Worm (Caenorhabditis elegans) whole organism, L4 larva: Measurements from ENCODE around the gene ZC190.10.

Experiments
- F37D6.2 ChIP-seq: sonication (generic microtip); optimal IDR thresholded peaks from 2 replicates; lab custom pipeline; 2016; ENCODE audit warnings: mild to moderate bottlenecking, missing genetic modification characterization, missing compliant biosample characterization
- F49E8.2 ChIP-seq: sonication (generic microtip); optimal IDR thresholded peaks from 2 replicates; lab custom pipeline; 2016; ENCODE audit warnings: missing compliant biosample characterization, mild to moderate bottlenecking, missing genetic modification characterization, borderline replicate concordance
- R02D3.7 ChIP-seq: fragments of 150-350 bp; sonication (generic microtip); optimal IDR thresholded peaks from 3 replicates; lab custom pipeline; 2014; ENCODE audit warnings: missing biosample characterization, missing genetic modification characterization
- T20F7.1 ChIP-seq: fragments of 200-800 bp; sonication (Bioruptor generic); optimal IDR thresholded peaks from 2 replicates; lab custom pipeline; 2018; ENCODE audit warnings: mild to moderate bottlenecking, missing genetic modification characterization, missing compliant biosample characterization
- T26A8.4 ChIP-seq: fragments of 200-800 bp; sonication (Bioruptor generic); IDR thresholded peaks from 2 replicates; pipeline ENCODE4 v1.3.6; 2022; ENCODE audit warnings: missing genetic modification characterization, missing compliant biosample characterization
- Y75B8A.6 ChIP-seq: fragments of 200-800 bp; sonication (Bioruptor generic); IDR thresholded peaks from 2 replicates; pipeline ENCODE4 v1.3.6; 2022; ENCODE audit warnings: missing genetic modification reagents, missing genetic modification characterization, missing compliant biosample characterization
- ZK337.2 ChIP-seq: fragments of 200-800 bp; sonication (Bioruptor generic); IDR thresholded peaks from 2 replicates; pipeline ENCODE4 v1.3.6; 2022; ENCODE audit warnings: missing genetic modification reagents, missing genetic modification characterization, missing compliant biosample characterization
- ZK546.5 ChIP-seq, 2 experiments: sonication (generic microtip); optimal IDR thresholded peaks; 2 replicates each; lab custom pipeline; 2017; ENCODE audit warnings: missing biosample characterization in 2 of 2, missing genetic modification characterization in 2 of 2
- aha-1 ChIP-seq: fragments of 150-350 bp; peaks from one replicate; lab custom pipeline; 2014; ENCODE audit warnings: missing biosample characterization, missing genetic modification characterization
- ama-1 ChIP-seq: fragments of 150-350 bp; optimal IDR thresholded peaks from 2 replicates; lab custom pipeline; 2014; ENCODE audit warnings: inconsistent platforms, mixed read lengths
- ceh-20 ChIP-seq: fragments of 200-800 bp; sonication (Bioruptor generic); IDR thresholded peaks from 2 replicates; pipeline ENCODE4 v1.3.6; 2022; ENCODE audit warnings: missing genetic modification reagents, missing genetic modification characterization, missing compliant biosample characterization
- ceh-44 ChIP-seq: fragments of 200-800 bp; sonication (Bioruptor generic); IDR thresholded peaks from 2 replicates; pipeline ENCODE4 v1.3.6; 2022; ENCODE audit warnings: missing genetic modification reagents, missing genetic modification characterization, missing compliant biosample characterization
- ceh-62 ChIP-seq: sonication (generic microtip); optimal IDR thresholded peaks from 2 replicates; lab custom pipeline; 2017; ENCODE audit warnings: missing biosample characterization, missing genetic modification characterization
- ceh-82 ChIP-seq: sonication (generic microtip); optimal IDR thresholded peaks from 2 replicates; lab custom pipeline; 2017; ENCODE audit warnings: missing biosample characterization, missing genetic modification characterization
- daf-12 ChIP-seq: fragments of 150-350 bp; optimal IDR thresholded peaks from 2 replicates; lab custom pipeline; 2014; ENCODE audit warnings: missing biosample characterization, missing genetic modification reagents, missing genetic modification characterization
- dmd-6 ChIP-seq: fragments of 200-800 bp; sonication (Bioruptor generic); IDR thresholded peaks from 2 replicates; pipeline ENCODE4 v1.3.6; 2022; ENCODE audit warnings: missing genetic modification reagents, missing genetic modification characterization, missing compliant biosample characterization
- dpl-1 ChIP-seq: fragments of 150-350 bp; optimal IDR thresholded peaks from 2 replicates; lab custom pipeline; 2014; ENCODE audit warnings: missing biosample characterization, missing genetic modification reagents, missing genetic modification characterization
- duxl-1 ChIP-seq: sonication (generic microtip); optimal IDR thresholded peaks from 2 replicates; lab custom pipeline; 2016; ENCODE audit warnings: mild to moderate bottlenecking, missing genetic modification characterization, moderate library complexity, missing compliant biosample characterization; ENCODE audit not compliant: poor library complexity
- dve-1 ChIP-seq: sonication (generic microtip); optimal IDR thresholded peaks from 2 replicates; lab custom pipeline; 2017; ENCODE audit warnings: antibody characterized with exemption, mild to moderate bottlenecking, missing genetic modification characterization, missing compliant biosample characterization; ENCODE audit not compliant: insufficient read depth
- egl-27 ChIP-seq: sonication (generic microtip); optimal IDR thresholded peaks from 3 replicates; lab custom pipeline; 2017; ENCODE audit warnings: missing biosample characterization, missing genetic modification reagents, missing genetic modification characterization
- fos-1 ChIP-seq: fragments of 150-350 bp; optimal IDR thresholded peaks from 2 replicates; lab custom pipeline; 2014; ENCODE audit warnings: missing biosample characterization, missing genetic modification characterization
- hmg-1.1 ChIP-seq: fragments of 200-800 bp; sonication (Bioruptor generic); IDR thresholded peaks from 2 replicates; pipeline ENCODE4 v1.3.6; 2022; ENCODE audit warnings: missing genetic modification reagents, missing genetic modification characterization, missing compliant biosample characterization
- jun-1 ChIP-seq: fragments of 150-350 bp; optimal IDR thresholded peaks from 2 replicates; lab custom pipeline; 2014; ENCODE audit warnings: missing biosample characterization, missing genetic modification reagents, missing genetic modification characterization
- lin-1 ChIP-seq: fragments of 200-800 bp; sonication (Bioruptor generic); IDR thresholded peaks from 2 replicates; pipeline ENCODE4 v1.3.6; 2022; ENCODE audit warnings: missing genetic modification reagents, missing genetic modification characterization, missing compliant biosample characterization
- lin-15B ChIP-seq: fragments of 150-350 bp; sonication (generic microtip); optimal IDR thresholded peaks from 3 replicates; lab custom pipeline; 2014; ENCODE audit warnings: missing biosample characterization, missing genetic modification characterization
- lin-29 ChIP-seq: fragments of 200-800 bp; sonication (Bioruptor generic); IDR thresholded peaks from 2 replicates; pipeline ENCODE4 v1.3.6; 2022; ENCODE audit warnings: missing genetic modification reagents, missing genetic modification characterization, missing compliant biosample characterization
- lsy-2 ChIP-seq, 2 experiments: fragments of 150-350 bp in 1 of 2; sonication (generic microtip) in 1 of 2; optimal IDR thresholded peaks; 2 replicates each; lab custom pipeline; 2014 to 2017; ENCODE audit warnings: missing biosample characterization in 2 of 2, missing genetic modification characterization in 2 of 2
- madf-9 ChIP-seq: fragments of 200-800 bp; sonication (Bioruptor generic); conservative IDR thresholded peaks from 2 replicates; pipeline ENCODE4 v1.3.6; 2022; ENCODE audit warnings: missing genetic modification reagents, missing genetic modification characterization, missing compliant biosample characterization
- mdl-1 ChIP-seq, 2 experiments: fragments of 150-350 bp in 1 of 2; sonication (generic microtip) in 1 of 2; optimal IDR thresholded peaks; 2 replicates each; lab custom pipeline; 2014 to 2017; ENCODE audit warnings: missing biosample characterization in 2 of 2, missing genetic modification characterization in 2 of 2
- mdt-29 ChIP-seq: fragments of 200-800 bp; sonication (Bioruptor generic); IDR thresholded peaks from 2 replicates; pipeline ENCODE4 v1.3.6; 2022; ENCODE audit warnings: missing genetic modification reagents, missing genetic modification characterization, missing compliant biosample characterization
- mep-1 ChIP-seq: fragments of 150-350 bp; sonication (generic microtip); optimal IDR thresholded peaks from 3 replicates; lab custom pipeline; 2014; ENCODE audit warnings: missing biosample characterization, missing genetic modification characterization
- mxl-2 ChIP-seq: fragments of 200-800 bp; sonication (Bioruptor generic); conservative IDR thresholded peaks from 2 replicates; pipeline ENCODE4 v1.3.6; 2022; ENCODE audit warnings: missing genetic modification reagents, missing genetic modification characterization, missing compliant biosample characterization
- mxl-3 ChIP-seq: fragments of 200-800 bp; sonication (Bioruptor generic); optimal IDR thresholded peaks from 2 replicates; lab custom pipeline; 2018; ENCODE audit warnings: mild to moderate bottlenecking, missing genetic modification characterization, missing compliant biosample characterization
- nhr-11 ChIP-seq: fragments of 150-350 bp; optimal IDR thresholded peaks from 2 replicates; lab custom pipeline; 2014; ENCODE audit warnings: missing biosample characterization, missing genetic modification characterization
- nhr-111 ChIP-seq: fragments of 200-800 bp; sonication (Bioruptor generic); optimal IDR thresholded peaks from 2 replicates; lab custom pipeline; 2018; ENCODE audit warnings: mild to moderate bottlenecking, missing genetic modification characterization, missing compliant biosample characterization
- nhr-237 ChIP-seq: sonication (generic microtip); optimal IDR thresholded peaks from 2 replicates; lab custom pipeline; 2017; ENCODE audit warnings: missing biosample characterization, missing genetic modification characterization
- nhr-28 ChIP-seq: fragments of 150-350 bp; optimal IDR thresholded peaks from 2 replicates; lab custom pipeline; 2014; ENCODE audit warnings: missing biosample characterization, missing genetic modification characterization
- nhr-48 ChIP-seq: sonication (generic microtip); optimal IDR thresholded peaks from 2 replicates; lab custom pipeline; 2016; ENCODE audit warnings: mild to moderate bottlenecking, missing genetic modification characterization, missing compliant biosample characterization
- nhr-6 ChIP-seq: fragments of 150-350 bp; optimal IDR thresholded peaks from 2 replicates; lab custom pipeline; 2014; ENCODE audit warnings: missing biosample characterization, missing genetic modification characterization
- nhr-76 ChIP-seq: fragments of 150-350 bp; optimal IDR thresholded peaks from 2 replicates; lab custom pipeline; 2014; ENCODE audit warnings: missing biosample characterization, missing genetic modification characterization
- php-3 ChIP-seq: fragments of 200-800 bp; sonication (Bioruptor generic); IDR thresholded peaks from 2 replicates; pipeline ENCODE4 v1.3.6; 2022; ENCODE audit warnings: missing genetic modification reagents, missing genetic modification characterization, missing compliant biosample characterization
- pqm-1 ChIP-seq: sonication (generic microtip); optimal IDR thresholded peaks from 2 replicates; lab custom pipeline; 2017; ENCODE audit warnings: missing biosample characterization, missing genetic modification characterization
- set-16 ChIP-seq: fragments of 200-800 bp; sonication (Bioruptor generic); IDR thresholded peaks from 2 replicates; pipeline ENCODE4 v1.3.6; 2022; ENCODE audit warnings: missing genetic modification reagents, missing genetic modification characterization, missing compliant biosample characterization
- skn-1 ChIP-seq: fragments of 150-350 bp; optimal IDR thresholded peaks from 2 replicates; lab custom pipeline; 2014; ENCODE audit warnings: missing biosample characterization, missing genetic modification characterization
- snpc-4 ChIP-seq: fragments of 150-350 bp; optimal IDR thresholded peaks from 2 replicates; lab custom pipeline; 2014; ENCODE audit warnings: missing biosample characterization, missing genetic modification characterization
- spr-1 ChIP-seq: sonication (generic microtip); optimal IDR thresholded peaks from 2 replicates; lab custom pipeline; 2016; ENCODE audit warnings: mild to moderate bottlenecking, missing genetic modification characterization, missing compliant biosample characterization
- tag-97 ChIP-seq: fragments of 200-800 bp; sonication (Bioruptor generic); IDR thresholded peaks from 2 replicates; pipeline ENCODE4 v1.3.6; 2022; ENCODE audit warnings: missing genetic modification characterization, missing compliant biosample characterization
- unc-39 ChIP-seq: sonication (generic microtip); optimal IDR thresholded peaks from 2 replicates; lab custom pipeline; 2017; ENCODE audit warnings: missing biosample characterization, missing genetic modification characterization
- zag-1 ChIP-seq: fragments of 150-350 bp; optimal IDR thresholded peaks from 2 replicates; lab custom pipeline; 2014; ENCODE audit warnings: missing biosample characterization, missing genetic modification characterization
- zip-2 ChIP-seq: fragments of 150-350 bp; optimal IDR thresholded peaks from 2 replicates; lab custom pipeline; 2014; ENCODE audit warnings: missing biosample characterization, missing genetic modification characterization

Gene ZC190.10

ce11 chrV:8654460-8655419 is 41.4 kb downstream of the ZC190.10 start (continued):
- no peak for TF ChIP-seq nhr-237
- TF ChIP-seq dpl-1 (GFP tag; lab: Kevin White, UChicago) = no peak
- TF ChIP-seq nhr-76 (tag; lab: Kevin White, UChicago) = peak; percentile 72
- no peak for TF ChIP-seq ZK546.5 (tag; optimal IDR thresholded peaks at IDR 0.05; lab: Kevin White, UChicago)
- no peak for TF ChIP-seq ceh-20 (GFP tag; lab: Robert Waterston, UW)
- no peak for TF ChIP-seq madf-9
- no peak for TF ChIP-seq tag-97 (GFP tag; lab: Robert Waterston, UW)
- TF ChIP-seq nhr-111 (GFP tag; lab: Kevin White, UChicago) = no peak
- no peak for TF ChIP-seq zip-2 (tag; lab: Kevin White, UChicago)
- TF ChIP-seq egl-27 = no peak
- no peak for TF ChIP-seq skn-1 (tag; lab: Kevin White, UChicago)
- no peak for TF ChIP-seq lin-15B (tag; lab: Kevin White, UChicago)
- no peak for TF ChIP-seq ceh-82
- peak; percentile 55 for TF ChIP-seq mxl-3 (GFP tag; lab: Kevin White, UChicago)
- TF ChIP-seq ceh-62 (tag; lab: Kevin White, UChicago) = no peak
- peak; percentile 83 for TF ChIP-seq aha-1 (tag; lab: Kevin White, UChicago)
- no peak for TF ChIP-seq hmg-1.1 (GFP tag; lab: Robert Waterston, UW)
- TF ChIP-seq duxl-1 (tag; lab: Kevin White, UChicago) = no peak
- no peak for TF ChIP-seq snpc-4 (tag; lab: Kevin White, UChicago)
- TF ChIP-seq ceh-44 (GFP tag; lab: Robert Waterston, UW) = no peak
- TF ChIP-seq nhr-28 (tag; lab: Kevin White, UChicago) = peak; percentile 80
- no peak for TF ChIP-seq F37D6.2
- no peak for TF ChIP-seq jun-1 (tag; lab: Kevin White, UChicago)
- TF ChIP-seq mdl-1 (tag; optimal IDR thresholded peaks at IDR 0.05; lab: Kevin White, UChicago) = peak in 1 of 2 experiments; percentile 22
- TF ChIP-seq R02D3.7 (tag; lab: Kevin White, UChicago) = no peak
- TF ChIP-seq lsy-2 (tag; optimal IDR thresholded peaks at IDR 0.05; lab: Kevin White, UChicago) = peak in 1 of 2 experiments; percentile 11
- TF ChIP-seq F49E8.2 (tag; lab: Kevin White, UChicago) = no peak
- TF ChIP-seq nhr-11 (tag; lab: Kevin White, UChicago) = peak; percentile 38
- TF ChIP-seq lin-29 (GFP tag; lab: Robert Waterston, UW) = no peak
- TF ChIP-seq dmd-6 (GFP tag; lab: Robert Waterston, UW) = peak; percentile 79
- TF ChIP-seq set-16 (GFP tag; lab: Robert Waterston, UW) = no peak
- TF ChIP-seq ZK337.2 (GFP tag; lab: Robert Waterston, UW) = no peak
- no peak for TF ChIP-seq T26A8.4 (GFP tag; lab: Robert Waterston, UW)
- no peak for TF ChIP-seq Y75B8A.6 (GFP tag; lab: Robert Waterston, UW)
- TF ChIP-seq nhr-6 (tag; lab: Kevin White, UChicago) = no peak
- TF ChIP-seq fos-1 (tag; lab: Kevin White, UChicago) = peak; percentile 67
- no peak for TF ChIP-seq lin-1
- no peak for TF ChIP-seq unc-39 (tag; lab: Kevin White, UChicago)
- peak; percentile 39 for TF ChIP-seq mep-1 (tag; lab: Kevin White, UChicago)
- no peak for TF ChIP-seq mxl-2 (GFP tag; lab: Robert Waterston, UW)
- peak; percentile 1 for TF ChIP-seq nhr-48 (tag; lab: Kevin White, UChicago)
- TF ChIP-seq ama-1 (lab: Kevin White, UChicago) = no peak
- peak; percentile 61 for TF ChIP-seq pqm-1
- 0 out of 2 replicates have a peak, but pooled peaks have one; percentile 45 for TF ChIP-seq php-3 (GFP tag; lab: Robert Waterston, UW)
- no peak for TF ChIP-seq daf-12 (tag; lab: Kevin White, UChicago)
- TF ChIP-seq T20F7.1 (GFP tag; lab: Kevin White, UChicago) = peak; percentile 54
- TF ChIP-seq dve-1 (tag; lab: Kevin White, UChicago) = peak; percentile 78
- no peak for TF ChIP-seq spr-1
- no peak for TF ChIP-seq mdt-29 (GFP tag; lab: Robert Waterston, UW)
- TF ChIP-seq zag-1 (tag; lab: Kevin White, UChicago) = no peak
